Fruit fly (Drosophila melanogaster): ENCODE results near the gene Ret.

Gene Ret

DNA sequence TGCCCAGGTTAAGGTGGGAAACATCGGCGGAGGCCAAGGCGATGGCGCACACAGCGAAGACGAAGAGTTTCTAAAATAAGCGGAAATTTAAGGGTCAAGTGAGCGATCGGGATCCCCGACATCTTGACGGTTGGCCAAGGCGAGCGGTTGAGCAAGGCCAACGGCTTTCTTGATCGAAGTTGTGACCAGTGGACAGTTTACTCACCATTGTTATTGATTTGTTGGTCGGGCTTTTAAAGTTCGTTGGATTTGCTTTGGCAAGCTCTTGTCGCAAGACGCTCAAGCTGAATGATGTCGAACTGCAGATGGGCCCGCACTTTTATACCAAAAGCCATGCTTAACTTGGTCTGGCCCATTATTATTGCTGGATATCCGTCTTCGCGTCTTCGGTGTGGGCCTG is 34.9 kb upstream of the Ret start:
- no peak for TF ChIP-seq Sin3A (optimal IDR thresholded peaks at IDR 0.05)
- no peak for TF ChIP-seq psq (optimal IDR thresholded peaks at IDR 0.05)
- no peak for TF ChIP-seq ttk (optimal IDR thresholded peaks at IDR 0.05)
- TF ChIP-seq insv (optimal IDR thresholded peaks at IDR 0.05), result no peak
- no peak for TF ChIP-seq h (optimal IDR thresholded peaks at IDR 0.05)
- TF ChIP-seq Myc (optimal IDR thresholded peaks at IDR 0.05), result no peak

DNA sequence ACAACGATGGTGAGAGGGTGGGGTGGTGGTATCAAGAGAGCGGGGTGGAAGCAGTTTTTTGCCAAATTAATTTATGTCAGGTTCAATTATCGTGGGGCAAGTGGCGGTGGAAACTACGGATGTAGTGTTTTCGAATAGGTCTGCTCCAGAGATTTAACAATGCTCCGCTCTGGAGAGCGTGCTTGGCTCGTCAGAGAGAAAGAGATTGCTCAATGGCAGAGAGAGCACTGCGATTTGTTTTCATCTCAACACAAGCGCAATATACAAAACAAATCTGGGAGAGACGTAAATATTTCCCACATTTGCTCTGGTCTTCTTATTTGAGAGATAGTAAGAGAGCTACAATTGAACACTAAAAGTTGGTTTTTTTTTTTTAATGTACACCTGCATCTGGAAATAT is 23.2 kb upstream of the Ret start:
- TF ChIP-seq h (optimal IDR thresholded peaks at IDR 0.05) (no peak), Sin3A (optimal IDR thresholded peaks at IDR 0.05) (no peak), insv (optimal IDR thresholded peaks at IDR 0.05) (no peak), ttk (optimal IDR thresholded peaks at IDR 0.05) (no peak), Myc (optimal IDR thresholded peaks at IDR 0.05) (no peak), psq (optimal IDR thresholded peaks at IDR 0.05) (no peak)

DNA sequence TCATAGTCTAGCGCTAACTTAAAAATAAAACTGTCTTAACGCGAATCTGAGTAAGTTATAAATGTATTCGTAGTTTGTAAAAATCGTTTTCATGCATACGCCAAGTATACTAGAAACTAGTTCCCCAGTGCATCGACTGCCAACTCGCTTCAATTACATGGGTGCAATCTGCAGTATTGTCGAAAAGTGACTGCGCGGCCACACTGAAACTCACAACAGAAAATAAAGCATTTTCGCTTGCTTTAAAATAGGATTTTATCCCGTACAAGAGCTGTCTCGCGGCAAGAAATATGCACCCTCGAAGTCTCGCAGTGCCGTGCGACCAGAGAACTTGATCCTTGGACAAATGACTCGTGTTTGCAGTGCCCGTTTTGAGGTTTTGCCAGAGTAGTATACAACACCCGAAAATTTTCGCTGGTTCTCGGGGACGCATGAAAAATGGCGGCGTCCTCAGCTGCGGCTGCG is 22.6 kb upstream of the Ret start, which contains the start of gene CG8677:
TSS of gene CG8677 (plus strand) at position 199 of the 465 bp plus-strand sequence.
- TF ChIP-seq Sin3A (optimal IDR thresholded peaks at IDR 0.05) (no peak), h (optimal IDR thresholded peaks at IDR 0.05) (no peak), Myc (optimal IDR thresholded peaks at IDR 0.05) (no peak), ttk (optimal IDR thresholded peaks at IDR 0.05) (no peak), psq (optimal IDR thresholded peaks at IDR 0.05) (no peak), insv (optimal IDR thresholded peaks at IDR 0.05) (no peak)

DNA sequence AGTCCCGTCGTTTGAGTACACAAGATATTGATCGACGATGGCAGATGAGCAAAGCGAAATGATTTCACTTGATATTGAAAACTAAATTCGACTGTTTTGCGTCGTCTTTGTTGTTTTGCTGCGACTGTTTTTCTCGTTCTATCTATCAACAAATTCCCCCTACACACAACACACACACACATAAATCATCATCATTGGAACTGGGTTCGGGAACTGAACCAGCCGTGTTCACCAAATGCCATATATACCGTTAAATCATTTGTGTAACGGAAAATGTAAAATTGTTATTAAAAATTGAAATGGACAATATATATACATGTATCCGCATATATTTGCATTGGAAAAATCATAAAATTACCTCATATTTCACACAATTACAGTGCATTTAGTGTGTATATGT is 21.8 kb upstream of the Ret start, which contains the start of gene Atg18b:
TSS of gene Atg18b (minus strand) at position 177 of the 400 bp plus-strand sequence.
- TF ChIP-seq h (optimal IDR thresholded peaks at IDR 0.05) (no peak), insv (optimal IDR thresholded peaks at IDR 0.05) (no peak), Sin3A (optimal IDR thresholded peaks at IDR 0.05) (no peak), Myc (optimal IDR thresholded peaks at IDR 0.05) (no peak), ttk (optimal IDR thresholded peaks at IDR 0.05) (no peak), psq (optimal IDR thresholded peaks at IDR 0.05) (no peak)

DNA sequence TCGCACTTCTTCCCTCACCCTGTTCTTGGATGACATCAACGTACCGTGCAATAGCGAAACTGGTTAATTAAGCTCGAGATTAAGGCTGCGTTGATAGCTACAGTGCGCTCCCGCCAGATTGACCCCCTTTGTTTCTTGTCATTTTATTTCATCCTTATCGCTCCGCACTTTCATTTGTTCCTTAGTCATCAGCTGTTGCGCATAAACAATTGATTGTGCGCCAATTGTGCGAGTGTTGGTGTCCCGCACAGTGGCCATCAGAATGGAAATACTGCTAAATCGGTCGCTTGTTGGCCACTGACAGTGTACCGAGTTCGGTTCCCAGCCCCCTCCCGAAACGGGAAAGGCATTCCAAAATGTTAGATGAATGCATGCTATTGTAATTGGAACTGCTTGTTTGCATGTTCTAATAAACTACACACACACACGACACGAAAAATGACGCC is 21.1 kb upstream of the Ret start:
- TF ChIP-seq ttk (optimal IDR thresholded peaks at IDR 0.05) (no peak), Sin3A (optimal IDR thresholded peaks at IDR 0.05) (no peak), h (optimal IDR thresholded peaks at IDR 0.05) (no peak), psq (optimal IDR thresholded peaks at IDR 0.05) (no peak), insv (optimal IDR thresholded peaks at IDR 0.05) (no peak), Myc (optimal IDR thresholded peaks at IDR 0.05) (no peak)

DNA sequence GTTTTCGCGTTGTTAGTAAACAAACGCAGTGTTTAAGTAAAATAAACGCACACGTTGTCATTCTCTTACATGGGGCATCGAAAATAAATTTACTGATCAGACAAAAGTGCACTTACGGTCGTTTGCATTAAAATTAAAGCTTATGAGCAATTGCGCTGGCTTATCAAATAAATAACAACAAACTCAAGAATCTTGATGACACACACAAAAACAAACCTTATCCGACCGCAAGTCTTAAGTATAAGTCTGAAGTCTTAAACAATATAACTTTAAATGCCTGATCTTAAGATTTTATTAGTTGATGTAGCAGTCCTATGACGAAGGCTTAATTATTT is 20.3 kb upstream of the Ret start:
- no peak for TF ChIP-seq h (optimal IDR thresholded peaks at IDR 0.05)
- no peak for TF ChIP-seq Sin3A (optimal IDR thresholded peaks at IDR 0.05)
- TF ChIP-seq Myc (optimal IDR thresholded peaks at IDR 0.05), result no peak
- no peak for TF ChIP-seq psq (optimal IDR thresholded peaks at IDR 0.05)
- no peak for TF ChIP-seq insv (optimal IDR thresholded peaks at IDR 0.05)
- TF ChIP-seq ttk (optimal IDR thresholded peaks at IDR 0.05), result no peak

DNA sequence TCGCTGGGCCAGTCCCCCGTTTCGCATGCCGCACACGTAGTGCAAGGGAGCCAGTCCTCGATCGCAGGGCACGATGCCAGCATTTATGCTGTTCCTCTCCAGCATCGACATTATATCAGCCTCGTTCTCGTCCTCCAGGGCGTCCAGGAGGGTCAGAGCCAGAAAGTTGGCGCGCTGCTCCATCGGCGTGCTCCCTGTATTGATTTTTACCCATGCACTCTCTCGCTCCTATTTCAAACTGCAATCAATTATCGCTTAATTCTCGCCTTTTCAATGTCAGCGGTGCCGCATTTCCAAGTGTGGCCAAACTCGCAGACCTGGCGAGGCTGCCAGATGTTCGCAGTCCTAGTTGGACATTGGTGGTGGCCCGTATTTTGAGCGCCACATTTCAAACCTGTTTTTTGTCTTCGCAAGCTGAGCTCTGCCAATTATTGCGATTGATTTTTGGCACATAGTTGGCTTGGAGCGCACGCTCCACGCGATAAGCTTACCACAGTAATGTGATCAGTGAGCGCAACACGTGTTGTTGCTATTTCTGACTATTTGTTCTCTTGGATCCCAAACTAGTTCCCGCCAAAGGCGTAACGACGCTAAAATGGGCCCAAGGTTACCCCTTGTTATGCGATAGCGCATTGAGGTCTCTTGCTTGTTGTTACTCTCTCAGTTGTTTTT is 19.8 kb upstream of the Ret start, which contains the start of gene CG8679:
TSS of gene CG8679 (minus strand) at position 305 of the 672 bp plus-strand sequence.
- TF ChIP-seq Sin3A (optimal IDR thresholded peaks at IDR 0.05), result no peak
- no peak for TF ChIP-seq psq (optimal IDR thresholded peaks at IDR 0.05)
- TF ChIP-seq insv (optimal IDR thresholded peaks at IDR 0.05), result no peak
- no peak for TF ChIP-seq h (optimal IDR thresholded peaks at IDR 0.05)

DNA sequence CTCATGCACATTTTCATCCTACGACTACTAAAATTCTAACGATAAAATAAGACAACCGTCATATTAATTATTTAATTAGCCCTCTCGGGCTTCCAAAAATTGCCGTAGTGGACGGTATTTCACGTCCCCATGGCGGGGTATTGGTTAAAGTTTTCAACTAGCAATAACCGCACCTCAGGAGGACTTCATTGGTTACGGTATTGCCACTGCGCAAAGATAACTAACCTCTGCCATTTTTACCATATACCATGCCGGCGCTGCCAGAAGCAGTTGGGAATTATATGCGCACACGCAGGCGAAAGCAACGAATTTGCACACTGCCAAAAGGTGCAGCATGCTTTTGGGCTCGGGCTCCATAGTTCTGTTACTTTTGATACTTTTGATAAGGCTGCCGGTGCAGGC is 16.4 kb upstream of the Ret start:
- TF ChIP-seq Sin3A (optimal IDR thresholded peaks at IDR 0.05) (no peak), Myc (optimal IDR thresholded peaks at IDR 0.05) (no peak)

DNA sequence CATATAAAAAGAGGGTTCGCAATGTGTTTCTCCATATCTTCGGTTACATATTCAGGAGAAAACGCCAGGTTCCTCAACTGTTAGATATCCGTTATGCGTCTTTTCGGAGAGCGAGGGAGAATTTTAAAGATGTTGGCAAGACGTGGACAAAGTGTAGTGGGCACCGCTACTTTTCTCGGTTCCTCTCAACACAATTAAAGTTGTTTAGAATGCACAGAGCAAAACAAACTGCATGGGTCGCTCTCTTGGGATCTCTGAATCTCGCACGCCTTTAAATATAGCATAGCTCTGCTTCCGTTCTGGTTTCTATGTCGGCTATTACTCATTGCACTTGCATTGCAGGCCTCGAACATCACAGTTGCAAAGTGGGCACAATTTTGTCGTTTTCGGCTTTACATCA is 7.6 kb upstream of the Ret start, which contains the start of gene clumsy:
TSS of gene clumsy (plus strand) at position 301 of the 400 bp plus-strand sequence.
- TF ChIP-seq h (optimal IDR thresholded peaks at IDR 0.05), result no peak
- TF ChIP-seq Myc (optimal IDR thresholded peaks at IDR 0.05), result no peak
- TF ChIP-seq Sin3A (optimal IDR thresholded peaks at IDR 0.05), result no peak
- no peak for TF ChIP-seq psq (optimal IDR thresholded peaks at IDR 0.05)
- no peak for TF ChIP-seq insv (optimal IDR thresholded peaks at IDR 0.05)
- no peak for TF ChIP-seq ttk (optimal IDR thresholded peaks at IDR 0.05)

DNA sequence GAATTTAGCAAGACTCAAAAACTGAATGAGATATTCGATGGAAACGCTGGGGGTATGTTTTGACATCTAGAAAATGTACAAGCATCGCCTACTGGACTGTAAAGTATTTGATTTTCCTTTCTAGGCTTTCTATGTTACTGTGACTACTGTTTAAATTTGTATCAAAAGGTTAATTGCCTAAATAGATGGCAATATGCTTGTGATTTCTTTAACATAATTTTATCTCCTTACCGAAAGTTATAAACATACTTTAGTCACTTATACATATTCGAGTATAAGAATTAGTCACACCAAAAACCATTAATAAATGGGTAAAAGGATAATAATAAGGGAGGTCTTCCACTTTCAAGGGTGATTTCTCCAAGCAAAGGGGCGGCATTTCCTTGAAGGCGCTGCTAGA is 4.1 kb upstream of the Ret start, which contains the start of gene CG31988:
TSS of gene CG31988 (minus strand) at position 101 of the 400 bp plus-strand sequence.
- TF ChIP-seq Sin3A (optimal IDR thresholded peaks at IDR 0.05), result no peak
- TF ChIP-seq psq (optimal IDR thresholded peaks at IDR 0.05), result no peak
- TF ChIP-seq insv (optimal IDR thresholded peaks at IDR 0.05), result no peak
- no peak for TF ChIP-seq Myc (optimal IDR thresholded peaks at IDR 0.05)
- TF ChIP-seq h (optimal IDR thresholded peaks at IDR 0.05), result no peak
- TF ChIP-seq ttk (optimal IDR thresholded peaks at IDR 0.05), result no peak

DNA sequence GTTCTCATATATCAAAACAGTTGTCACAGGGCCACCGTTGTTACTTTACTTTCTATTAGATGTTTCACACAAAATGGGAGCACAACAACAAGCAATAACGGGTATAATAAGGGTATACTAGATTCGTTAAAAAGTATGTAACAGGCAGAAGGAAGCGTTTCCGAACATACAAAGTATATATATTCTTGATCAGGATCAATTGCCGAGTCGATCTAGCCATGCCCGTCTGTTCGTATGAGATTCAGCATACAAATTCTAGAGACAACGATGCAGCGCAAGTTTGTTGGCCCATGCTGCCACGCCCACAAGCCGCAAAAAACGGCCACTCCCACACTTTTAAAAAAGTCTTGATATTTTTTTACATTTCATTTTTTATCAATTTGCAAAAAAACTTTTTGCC is 1.7 kb upstream of the Ret start, which contains the start of gene CG31624:
TSS of gene CG31624 (minus strand) at position 101 of the 400 bp plus-strand sequence.
- TF ChIP-seq psq (optimal IDR thresholded peaks at IDR 0.05) (no peak), insv (optimal IDR thresholded peaks at IDR 0.05) (no peak), h (optimal IDR thresholded peaks at IDR 0.05) (no peak), ttk (optimal IDR thresholded peaks at IDR 0.05) (no peak), Myc (optimal IDR thresholded peaks at IDR 0.05) (no peak), Sin3A (optimal IDR thresholded peaks at IDR 0.05) (no peak)

DNA sequence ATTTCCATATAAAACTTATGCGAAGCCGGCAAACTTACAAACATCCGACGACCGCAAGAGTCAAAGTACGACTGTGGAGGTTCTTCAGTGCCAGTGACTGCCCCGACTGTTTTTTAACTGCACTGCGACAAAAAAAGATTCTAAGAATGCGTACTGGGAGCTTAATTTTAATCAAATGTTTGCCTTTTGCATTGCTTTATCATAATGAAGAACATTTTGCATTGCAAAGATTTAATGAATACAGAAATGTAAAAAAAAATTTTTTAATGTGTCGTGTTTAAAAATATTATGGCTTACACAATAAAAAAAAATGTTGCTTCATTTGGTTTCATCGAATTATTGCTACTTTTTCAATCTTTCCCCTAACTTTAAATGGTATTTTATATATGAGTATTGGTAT is 1.4 kb downstream of the Ret start:
- no peak for TF ChIP-seq Sin3A (optimal IDR thresholded peaks at IDR 0.05)
- TF ChIP-seq Myc (optimal IDR thresholded peaks at IDR 0.05), result no peak
- TF ChIP-seq h (optimal IDR thresholded peaks at IDR 0.05), result no peak

DNA sequence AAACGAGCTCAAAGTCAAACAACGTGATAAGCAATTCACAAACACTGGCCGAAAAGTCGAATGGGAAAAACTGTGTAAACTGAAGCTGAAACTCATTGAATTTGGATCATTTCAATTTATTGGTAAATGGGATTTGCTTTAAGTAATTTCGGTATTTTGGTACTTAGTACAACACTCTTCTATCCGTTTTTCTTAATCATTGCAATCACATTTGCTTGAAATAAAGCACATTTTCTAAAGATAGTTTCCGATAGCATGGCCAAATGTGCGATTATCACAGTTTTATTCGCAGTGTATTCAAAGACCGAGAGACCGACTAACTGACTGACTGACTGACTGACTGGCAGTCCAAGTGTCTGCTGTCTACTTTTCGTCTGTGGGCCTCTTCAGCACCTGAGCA is 2.1 kb downstream of the Ret start:
- no peak for TF ChIP-seq Myc (optimal IDR thresholded peaks at IDR 0.05)
- TF ChIP-seq psq (optimal IDR thresholded peaks at IDR 0.05), result no peak
- no peak for TF ChIP-seq insv (optimal IDR thresholded peaks at IDR 0.05)
- no peak for TF ChIP-seq ttk (optimal IDR thresholded peaks at IDR 0.05)
- no peak for TF ChIP-seq Sin3A (optimal IDR thresholded peaks at IDR 0.05)
- no peak for TF ChIP-seq h (optimal IDR thresholded peaks at IDR 0.05)

Measured in Kc167 (cell line).